Worm (Caenorhabditis elegans): ENCODE measurements around the gene T08G5.15.

DNA sequence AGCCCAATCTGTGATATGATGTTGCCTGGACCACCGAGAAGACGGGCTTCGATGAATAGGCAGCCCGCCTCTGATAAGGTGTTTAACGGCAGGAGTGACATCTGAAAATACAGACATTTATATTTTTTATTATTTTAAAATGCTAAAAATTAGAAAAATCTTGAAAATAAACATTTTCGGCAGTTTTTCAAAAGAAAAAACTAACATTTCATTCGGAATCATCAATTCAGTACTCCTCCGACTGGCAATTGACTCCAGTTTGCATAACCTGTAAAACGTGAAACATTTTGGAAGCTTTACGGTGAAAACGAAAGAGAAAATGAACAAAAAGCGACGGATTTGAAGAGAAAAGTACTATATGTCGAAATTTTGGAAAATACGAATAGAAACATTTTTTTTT is 17.2 kb downstream of the T08G5.15 start, which contains the start of gene ric-7:
- TF ChIP-seq ceh-18 (tag; optimal IDR thresholded peaks at IDR 0.05) (no peak), mec-3 (tag; optimal IDR thresholded peaks at IDR 0.05; ENCODE audit: borderline replicate concordance) (no peak), tbx-7 (tag; optimal IDR thresholded peaks at IDR 0.05) (no peak), ceh-34 (tag; optimal IDR thresholded peaks at IDR 0.05) (no peak), hlh-8 (tag; optimal IDR thresholded peaks at IDR 0.05) (no peak), sox-4 (tag; optimal IDR thresholded peaks at IDR 0.05) (no peak), hlh-6 (tag; optimal IDR thresholded peaks at IDR 0.05) (no peak)
